Worm (Caenorhabditis elegans): ENCODE results near the gene cwp-2.

The cwp-2 gene

ce11 chrV:4834277-4834676, 8.2 kb downstream of the cwp-2 start, which contains the start of gene C37H5.14:
C37H5.14 (minus strand) TSS chrV:4834377.
- TF ChIP-seq fax-1 (tag; optimal IDR thresholded peaks at IDR 0.05), result no peak
- TF ChIP-seq ceh-18 (tag; optimal IDR thresholded peaks at IDR 0.05), result no peak
- no peak for TF ChIP-seq ceh-34 (tag; optimal IDR thresholded peaks at IDR 0.05)
- TF ChIP-seq pros-1 (tag; optimal IDR thresholded peaks at IDR 0.05), result no peak
- TF ChIP-seq pha-4 (tag; optimal IDR thresholded peaks at IDR 0.05), result no peak
- no peak for TF ChIP-seq zip-5 (tag; optimal IDR thresholded peaks at IDR 0.05)
- TF ChIP-seq C38D4.7 (GFP tag; optimal IDR thresholded peaks at IDR 0.05), result no peak
- no peak for TF ChIP-seq rnt-1 (tag; optimal IDR thresholded peaks at IDR 0.05)
- TF ChIP-seq syd-9 (tag; optimal IDR thresholded peaks at IDR 0.05), result no peak
- TF ChIP-seq K02D7.2 (tag; optimal IDR thresholded peaks at IDR 0.05), result no peak
- TF ChIP-seq pqm-1 (tag; optimal IDR thresholded peaks at IDR 0.05), result no peak
- no peak for TF ChIP-seq pha-2 (tag; optimal IDR thresholded peaks at IDR 0.05)
- no peak for TF ChIP-seq mec-3 (tag; optimal IDR thresholded peaks at IDR 0.05; ENCODE audit: borderline replicate concordance)

- TF ChIP-seq mec-3 (tag; optimal IDR thresholded peaks at IDR 0.05; ENCODE audit: borderline replicate concordance) (no peak), unc-3 (GFP tag; conservative IDR thresholded peaks at IDR 0.05) (no peak), unc-3 (tag; optimal IDR thresholded peaks at IDR 0.05) (no peak), odd-2 (tag; optimal IDR thresholded peaks at IDR 0.05) (no peak), zip-5 (tag; optimal IDR thresholded peaks at IDR 0.05) (no peak), npax-4 (tag; optimal IDR thresholded peaks at IDR 0.05) (no peak), dmd-4 (tag; optimal IDR thresholded peaks at IDR 0.05; ENCODE audit: borderline replicate concordance) (no peak), ahr-1 (tag; optimal IDR thresholded peaks at IDR 0.05) (no peak), syd-9 (tag; optimal IDR thresholded peaks at IDR 0.05) (peak; percentile 46), ttx-3 (tag; optimal IDR thresholded peaks at IDR 0.05) (no peak), elt-4 (tag; optimal IDR thresholded peaks at IDR 0.05) (no peak), unc-86 (tag; optimal IDR thresholded peaks at IDR 0.05) (no peak), fkh-6 (tag; optimal IDR thresholded peaks at IDR 0.05) (no peak), ztf-16 (tag; optimal IDR thresholded peaks at IDR 0.05) (no peak), unc-55 (GFP tag; optimal IDR thresholded peaks at IDR 0.05) (peak; percentile 14), rnt-1 (tag; optimal IDR thresholded peaks at IDR 0.05) (no peak), hlh-30 (tag; optimal IDR thresholded peaks at IDR 0.05; ENCODE audit: insufficient read depth) (peak; percentile 87), C08G9.2 (tag; optimal IDR thresholded peaks at IDR 0.05) (no peak), dve-1 (tag; optimal IDR thresholded peaks at IDR 0.05) (no peak), fkh-10 (GFP tag; optimal IDR thresholded peaks at IDR 0.05) (no peak), ceh-30 (tag; optimal IDR thresholded peaks at IDR 0.05) (no peak), Y22D7AL.16 (tag; optimal IDR thresholded peaks at IDR 0.05) (no peak), ceh-22 (tag; optimal IDR thresholded peaks at IDR 0.05) (no peak), ets-4 (tag; optimal IDR thresholded peaks at IDR 0.05) (peak; percentile 40), ama-1 (optimal IDR thresholded peaks at IDR 0.05) (no peak), hlh-13 (GFP tag; optimal IDR thresholded peaks at IDR 0.05) (no peak), che-1 (tag; optimal IDR thresholded peaks at IDR 0.05) (no peak), sdc-2 (tag; optimal IDR thresholded peaks at IDR 0.05) (no peak), F13H6.1 (tag; optimal IDR thresholded peaks at IDR 0.05) (peak; percentile 5), ceh-18 (tag; optimal IDR thresholded peaks at IDR 0.05) (peak; percentile 69), ceh-2 (tag; optimal IDR thresholded peaks at IDR 0.05) (peak; percentile 30), unc-42 (tag; optimal IDR thresholded peaks at IDR 0.05) (peak; percentile 52), elt-2 (tag; optimal IDR thresholded peaks at IDR 0.05) (peak; percentile 38), pros-1 (tag; optimal IDR thresholded peaks at IDR 0.05) (no peak), tbx-2 (tag; optimal IDR thresholded peaks at IDR 0.05) (peak; percentile 59), sox-2 (GFP tag; IDR thresholded peaks at IDR 0.05) (no peak; the same call in 1 of the 2 replicates), hlh-6 (tag; optimal IDR thresholded peaks at IDR 0.05) (no peak), hlh-15 (tag; optimal IDR thresholded peaks at IDR 0.05) (no peak), ceh-14 (tag; optimal IDR thresholded peaks at IDR 0.05) (peak; percentile 10), ceh-6 (GFP tag; optimal IDR thresholded peaks at IDR 0.05) (no peak), nhr-232 (tag; optimal IDR thresholded peaks at IDR 0.05) (peak; percentile 10), ceh-31 (tag; optimal IDR thresholded peaks at IDR 0.05) (peak; percentile 67), ref-2 (tag; optimal IDR thresholded peaks at IDR 0.05) (no peak), sox-4 (tag; optimal IDR thresholded peaks at IDR 0.05) (no peak)
Measured at ce11 chrV:4826710-4827380, 15.6 kb downstream of the cwp-2 start, which contains the start of the genes hsp-6 and C37H5.5. hsp-6 (minus strand) TSS chrV:4826760. C37H5.5 (plus strand) TSS chrV:4827360.

Measured in whole organism, late embryonic.